Fruit fly (Drosophila melanogaster) whole organism, wandering third instar larva: ENCODE results near the gene Chro.

Source experiments
- Abd-B ChIP-seq: fragments of >200 bp; optimal IDR thresholded peaks from 2 replicates; lab custom pipeline; 2017; ENCODE audit warnings: missing biosample characterization, missing genetic modification characterization
- CG9705 ChIP-seq: fragments of 200-800 bp; sonication (Bioruptor generic); optimal IDR thresholded peaks from 2 replicates; lab custom pipeline; 2018; ENCODE audit warnings: missing biosample characterization, mild to moderate bottlenecking, missing genetic modification characterization
- CrebA ChIP-seq: fragments of 200-800 bp; sonication (Bioruptor generic); optimal IDR thresholded peaks from 2 replicates; lab custom pipeline; 2016; ENCODE audit warnings: missing biosample characterization, mild to moderate bottlenecking, missing genetic modification characterization, borderline replicate concordance
- Dfd ChIP-seq: fragments of >200 bp; optimal IDR thresholded peaks from 2 replicates; lab custom pipeline; 2017; ENCODE audit warnings: missing biosample characterization, missing genetic modification characterization
- Dif ChIP-seq: fragments of 200-275, 200-300 bp; sonication (Bioruptor generic); optimal IDR thresholded peaks from 2 replicates; lab custom pipeline; 2018; ENCODE audit warnings: missing biosample characterization, missing genetic modification characterization; ENCODE audit not compliant: partially characterized antibody
- GATAd ChIP-seq: sonication (Bioruptor generic); optimal IDR thresholded peaks from 2 replicates; lab custom pipeline; 2016; ENCODE audit warnings: missing biosample characterization, missing genetic modification characterization
- HLH106 ChIP-seq: fragments of 200-800 bp; optimal IDR thresholded peaks from 3 replicates; lab custom pipeline; 2019; ENCODE audit warnings: missing biosample characterization, mild to moderate bottlenecking, missing genetic modification characterization, moderate library complexity
- Hr78 ChIP-seq: fragments of >200 bp; optimal IDR thresholded peaks from 2 replicates; lab custom pipeline; 2017; ENCODE audit warnings: missing biosample characterization, missing genetic modification characterization
- Hr83 ChIP-seq: fragments of 200-300 bp; sonication (Bioruptor generic); optimal IDR thresholded peaks from 2 replicates; lab custom pipeline; 2016; ENCODE audit warnings: missing biosample characterization, mild to moderate bottlenecking, missing genetic modification characterization, moderate library complexity; ENCODE audit not compliant: poor library complexity, severe bottlenecking
- Jra ChIP-seq: sonication (Bioruptor generic); optimal IDR thresholded peaks from 2 replicates; lab custom pipeline; 2016; ENCODE audit warnings: missing biosample characterization, missing genetic modification characterization
- Mio ChIP-seq: sonication (Bioruptor generic); optimal IDR thresholded peaks from 2 replicates; lab custom pipeline; 2016; ENCODE audit warnings: missing biosample characterization, missing genetic modification characterization
- Myc ChIP-seq: fragments of >200 bp; optimal IDR thresholded peaks from 2 replicates; lab custom pipeline; 2017
- N ChIP-seq: fragments of >200 bp; optimal IDR thresholded peaks from 2 replicates; lab custom pipeline; 2018; ENCODE audit warnings: missing biosample characterization, missing external identifiers, missing genetic modification characterization
- OdsH ChIP-seq: fragments of 200-800 bp; sonication (Bioruptor generic); optimal IDR thresholded peaks from 2 replicates; lab custom pipeline; 2016; ENCODE audit warnings: missing biosample characterization, mild to moderate bottlenecking, missing genetic modification characterization
- Rel ChIP-seq, 2 experiments: fragments of 200-800 bp; sonication (Bioruptor generic) in 1 of 2; optimal IDR thresholded peaks; 2 replicates in 1 of 2; 3 replicates in 1 of 2; lab custom pipeline; 2016 to 2019; ENCODE audit warnings: mild to moderate bottlenecking in 2 of 2, missing biosample characterization in 2 of 2, missing genetic modification characterization in 2 of 2, moderate library complexity in 1 of 2
- Sp1 ChIP-seq: fragments of 200-800 bp; sonication (Bioruptor generic); optimal IDR thresholded peaks from 3 replicates; lab custom pipeline; 2019; ENCODE audit warnings: missing biosample characterization, mild to moderate bottlenecking, missing genetic modification characterization, moderate library complexity
- Vsx2 ChIP-seq: fragments of 200-300, 225-300 bp; sonication (Bioruptor generic); optimal IDR thresholded peaks from 2 replicates; lab custom pipeline; 2018; ENCODE audit warnings: missing biosample characterization, missing genetic modification characterization; ENCODE audit not compliant: partially characterized antibody
- br ChIP-seq: fragments of 200-800 bp; sonication (Bioruptor generic); optimal IDR thresholded peaks from 2 replicates; lab custom pipeline; 2016; ENCODE audit warnings: missing biosample characterization, missing genetic modification characterization
- dl ChIP-seq, 2 experiments: fragments of 175-275, 200-275 bp in 1 of 2; fragments of 200-275 bp in 1 of 2; sonication (Bioruptor generic); optimal IDR thresholded peaks; lab custom pipeline; 2018; ENCODE audit warnings: mild to moderate bottlenecking in 2 of 2, missing biosample characterization in 2 of 2, missing genetic modification characterization in 2 of 2, moderate library complexity in 2 of 2; ENCODE audit not compliant: partially characterized antibody in 2 of 2, insufficient read depth in 1 of 2
- dmrt93B ChIP-seq: fragments of 200-800 bp; sonication (Bioruptor generic); optimal IDR thresholded peaks from 2 replicates; lab custom pipeline; 2018; ENCODE audit warnings: missing biosample characterization, mild to moderate bottlenecking, missing genetic modification characterization
- dsf ChIP-seq: sonication (Bioruptor generic); optimal IDR thresholded peaks from 2 replicates; lab custom pipeline; 2016; ENCODE audit warnings: missing biosample characterization, missing genetic modification characterization, borderline replicate concordance
- ey ChIP-seq: fragments of 200-800 bp; sonication (Bioruptor generic); optimal IDR thresholded peaks from 2 replicates; lab custom pipeline; 2016; ENCODE audit warnings: missing biosample characterization, missing genetic modification characterization
- foxo ChIP-seq, 2 experiments: fragments of 200-800 bp; sonication (Bioruptor generic); optimal IDR thresholded peaks; 2 replicates in 1 of 2; 3 replicates in 1 of 2; lab custom pipeline; 2016 to 2017; ENCODE audit warnings: missing biosample characterization in 2 of 2, missing genetic modification characterization in 2 of 2
- fru ChIP-seq: fragments of 200-800 bp; sonication (Bioruptor generic); optimal IDR thresholded peaks from 3 replicates; lab custom pipeline; 2016; ENCODE audit warnings: missing biosample characterization, mild to moderate bottlenecking, missing genetic modification characterization
- h ChIP-seq: fragments of 200-800 bp; sonication (Bioruptor generic); optimal IDR thresholded peaks from 3 replicates; lab custom pipeline; 2016; ENCODE audit warnings: missing biosample characterization, mild to moderate bottlenecking, missing genetic modification characterization
- lola ChIP-seq: fragments of >200 bp; optimal IDR thresholded peaks from 2 replicates; lab custom pipeline; 2017; ENCODE audit warnings: missing biosample characterization, missing genetic modification characterization
- pan ChIP-seq: fragments of >200 bp; optimal IDR thresholded peaks from 2 replicates; lab custom pipeline; 2017
- psq ChIP-seq: fragments of 200-800 bp; sonication (Bioruptor generic); optimal IDR thresholded peaks from 3 replicates; lab custom pipeline; 2017; ENCODE audit warnings: missing biosample characterization, mild to moderate bottlenecking, missing genetic modification characterization, moderate library complexity
- rgr ChIP-seq: fragments of 200-800 bp; sonication (Bioruptor generic); optimal IDR thresholded peaks from 3 replicates; lab custom pipeline; 2016; ENCODE audit warnings: missing biosample characterization, mild to moderate bottlenecking, missing genetic modification characterization
- sage ChIP-seq: fragments of 200-800 bp; sonication (Bioruptor generic); optimal IDR thresholded peaks from 2 replicates; lab custom pipeline; 2016; ENCODE audit warnings: missing biosample characterization, mild to moderate bottlenecking, missing genetic modification characterization
- sv ChIP-seq: fragments of 200-800 bp; sonication (Bioruptor generic); optimal IDR thresholded peaks from 3 replicates; lab custom pipeline; 2016; ENCODE audit warnings: missing biosample characterization, missing genetic modification characterization
- tai ChIP-seq: sonication (Bioruptor generic); optimal IDR thresholded peaks from 2 replicates; lab custom pipeline; 2016; ENCODE audit warnings: missing biosample characterization, missing genetic modification characterization
- usp ChIP-seq: fragments of >200 bp; optimal IDR thresholded peaks from 2 replicates; lab custom pipeline; 2017; ENCODE audit warnings: missing biosample characterization, missing genetic modification characterization
- woc ChIP-seq: sonication (Bioruptor generic); optimal IDR thresholded peaks from 2 replicates; lab custom pipeline; 2016; ENCODE audit warnings: missing biosample characterization, mild to moderate bottlenecking, missing genetic modification characterization

Gene Chro

dm6 chr3L:22860487-22860886 is 18.3 kb downstream of the Chro start, which contains the start of gene CG13239:
TSS of gene CG13239 (plus strand) at chr3L:22860787.
- TF ChIP-seq N, result no peak
- TF ChIP-seq Abd-B (GFP tag; lab: Kevin White, UChicago), result no peak
- TF ChIP-seq Jra (GFP tag; lab: Kevin White, UChicago), result no peak
- no peak for TF ChIP-seq CG9705 (GFP tag; lab: Kevin White, UChicago)
- no peak for TF ChIP-seq Myc (lab: Kevin White, UChicago)
- no peak for TF ChIP-seq tai (GFP tag; lab: Kevin White, UChicago)
- no peak for TF ChIP-seq lola (GFP tag; lab: Kevin White, UChicago)
- TF ChIP-seq CrebA (GFP tag; lab: Kevin White, UChicago), result no peak
- no peak for TF ChIP-seq Sp1 (GFP tag; lab: Kevin White, UChicago)
- no peak for TF ChIP-seq Dif
- TF ChIP-seq sage (GFP tag; lab: Kevin White, UChicago), result no peak
- TF ChIP-seq Rel (GFP tag; optimal IDR thresholded peaks at IDR 0.05; lab: Kevin White, UChicago), result no peak
- no peak for TF ChIP-seq Rel (tag; optimal IDR thresholded peaks at IDR 0.05; lab: Kevin White, UChicago)
- no peak for TF ChIP-seq pan (lab: Kevin White, UChicago)
- no peak for TF ChIP-seq Mio (GFP tag; lab: Kevin White, UChicago)
- no peak for TF ChIP-seq psq (GFP tag; lab: Kevin White, UChicago)
- no peak for TF ChIP-seq ey
- no peak for TF ChIP-seq br (GFP tag; lab: Kevin White, UChicago)
- TF ChIP-seq h (GFP tag; lab: Kevin White, UChicago), result no peak
- TF ChIP-seq OdsH, result no peak
- TF ChIP-seq usp, result no peak

DNA sequence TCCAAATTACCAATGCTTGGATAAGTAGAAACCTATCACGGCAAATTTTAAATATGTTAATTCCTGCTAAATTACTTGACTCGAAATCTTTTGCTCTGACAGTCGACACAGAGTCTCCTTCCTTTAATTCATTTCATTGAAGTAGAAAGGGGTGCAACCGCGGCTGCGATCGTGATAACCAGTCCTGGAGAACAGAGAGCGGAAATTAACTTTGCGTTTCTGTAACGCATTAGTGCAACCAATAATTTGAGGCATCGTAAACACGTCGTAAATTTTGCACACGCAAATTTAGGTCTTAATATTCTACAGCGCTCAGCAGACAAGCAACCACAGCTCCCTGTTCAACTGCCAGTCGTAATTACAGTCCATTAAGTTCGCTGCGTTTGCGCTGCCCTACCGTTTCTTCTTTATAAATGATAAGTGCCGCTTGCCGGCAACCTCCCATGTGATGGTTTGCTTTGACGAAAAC is 22.7 kb downstream of the Chro start, which contains the start of gene CG32459:
TSS of gene CG32459 (minus strand) at position 51 of the 469 bp plus-strand sequence.
- TF ChIP-seq CG9705 (GFP tag; lab: Kevin White, UChicago) (no peak), GATAd (GFP tag; lab: Kevin White, UChicago) (no peak), Hr78 (no peak), OdsH (no peak), Abd-B (GFP tag; lab: Kevin White, UChicago) (no peak), N (no peak)

dm6 chr3L:22853412-22853811 is 25.4 kb downstream of the Chro start, which contains the start of gene CG32462:
TSS of gene CG32462 (minus strand) at chr3L:22853512.
- TF ChIP-seq dsf (no peak), Jra (GFP tag; lab: Kevin White, UChicago) (no peak), Dfd (GFP tag; lab: Kevin White, UChicago) (no peak), lola (GFP tag; lab: Kevin White, UChicago) (no peak), GATAd (GFP tag; lab: Kevin White, UChicago) (no peak), Vsx2 (GFP tag; lab: Kevin White, UChicago) (no peak), h (GFP tag; lab: Kevin White, UChicago) (no peak), foxo (GFP tag; optimal IDR thresholded peaks at IDR 0.05; lab: Kevin White, UChicago) (no peak), Hr83 (GFP tag; lab: Kevin White, UChicago) (no peak), psq (GFP tag; lab: Kevin White, UChicago) (no peak), dmrt93B (GFP tag; lab: Kevin White, UChicago) (no peak), pan (lab: Kevin White, UChicago) (no peak), dl (GFP tag; optimal IDR thresholded peaks at IDR 0.05; lab: Kevin White, UChicago; ENCODE audit: insufficient read depth in 1 of 2, partially characterized antibody in 2 of 2) (no peak), Abd-B (GFP tag; lab: Kevin White, UChicago) (no peak)

DNA sequence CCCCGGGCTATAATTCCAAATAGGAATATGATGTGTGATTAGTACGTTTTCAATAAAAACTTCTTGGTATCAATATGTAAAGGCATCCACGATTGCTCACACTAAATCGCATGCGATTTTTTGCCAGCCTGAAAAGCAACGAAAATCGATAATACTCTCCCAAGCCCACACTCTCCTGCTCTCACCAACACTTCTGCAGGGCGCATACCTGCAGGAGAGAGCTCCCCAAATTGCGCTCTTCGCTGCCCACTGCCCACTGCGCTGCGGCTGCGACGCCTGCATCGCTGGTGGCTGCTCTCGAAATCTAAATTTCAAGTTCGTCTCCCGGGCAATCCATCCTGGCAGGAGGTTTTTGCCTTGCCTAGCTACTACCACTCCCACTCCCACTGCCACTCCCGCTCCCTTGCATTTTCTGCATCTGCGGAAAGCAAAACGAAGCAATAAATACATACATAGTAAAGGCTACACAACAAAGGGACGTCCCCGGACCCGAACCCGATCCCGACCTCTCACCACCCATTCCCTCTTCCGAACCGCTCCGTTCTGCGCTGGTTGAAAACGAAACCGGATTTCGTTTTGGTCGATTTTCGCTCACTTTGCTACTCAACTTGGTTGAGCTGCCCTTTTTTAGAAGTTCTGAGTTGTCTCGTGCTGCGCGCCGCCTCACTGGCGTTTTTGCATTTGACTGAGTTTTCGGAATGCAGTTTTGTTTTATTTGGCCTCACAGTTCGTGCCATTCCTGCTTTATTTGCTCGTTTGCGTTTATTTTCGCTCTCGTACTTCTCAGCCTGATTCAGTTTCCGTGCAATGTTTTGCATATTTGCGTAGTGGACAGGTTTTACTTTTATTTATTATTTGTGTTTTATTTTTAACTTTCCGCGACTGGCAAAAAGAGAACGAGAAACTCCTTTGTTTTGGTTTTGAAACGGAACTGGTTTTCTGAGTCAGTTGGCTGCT is 27.3 kb downstream of the Chro start:
- TF ChIP-seq Dif (peak; percentile 95), OdsH (no peak), dsf (no peak), Myc (lab: Kevin White, UChicago) (no peak), woc (GFP tag; lab: Kevin White, UChicago) (no peak), h (GFP tag; lab: Kevin White, UChicago) (peak; percentile 14), sv (GFP tag; lab: Kevin White, UChicago) (no peak), HLH106 (peak; percentile 20), rgr (GFP tag; lab: Kevin White, UChicago) (peak; percentile 9), Hr83 (GFP tag; lab: Kevin White, UChicago) (no peak), CrebA (GFP tag; lab: Kevin White, UChicago) (peak; percentile 91), CG9705 (GFP tag; lab: Kevin White, UChicago) (no peak), Abd-B (GFP tag; lab: Kevin White, UChicago) (no peak), br (GFP tag; lab: Kevin White, UChicago) (no peak), fru (peak; percentile 75), ey (peak; percentile 55), N (no peak), dmrt93B (GFP tag; lab: Kevin White, UChicago) (no peak), Jra (GFP tag; lab: Kevin White, UChicago) (no peak), Vsx2 (GFP tag; lab: Kevin White, UChicago) (peak; percentile 12), Sp1 (GFP tag; lab: Kevin White, UChicago) (peak; percentile 81), pan (lab: Kevin White, UChicago) (no peak), lola (GFP tag; lab: Kevin White, UChicago) (no peak), dl (GFP tag; optimal IDR thresholded peaks at IDR 0.05; lab: Kevin White, UChicago; ENCODE audit: insufficient read depth in 1 of 2, partially characterized antibody in 2 of 2) (peak; percentile 87 to 91), psq (GFP tag; lab: Kevin White, UChicago) (peak; percentile 85), tai (GFP tag; lab: Kevin White, UChicago) (no peak), sage (GFP tag; lab: Kevin White, UChicago) (peak; percentile 69), foxo (GFP tag; optimal IDR thresholded peaks at IDR 0.05; lab: Kevin White, UChicago) (peak in 1 of 2 experiments; percentile 62), Rel (GFP tag; optimal IDR thresholded peaks at IDR 0.05; lab: Kevin White, UChicago) (peak; percentile 91), Rel (tag; optimal IDR thresholded peaks at IDR 0.05; lab: Kevin White, UChicago) (peak; percentile 95)
